Worm (Caenorhabditis elegans): ENCODE results near the gene ZK1236.9.

The ZK1236.9 gene

DNA sequence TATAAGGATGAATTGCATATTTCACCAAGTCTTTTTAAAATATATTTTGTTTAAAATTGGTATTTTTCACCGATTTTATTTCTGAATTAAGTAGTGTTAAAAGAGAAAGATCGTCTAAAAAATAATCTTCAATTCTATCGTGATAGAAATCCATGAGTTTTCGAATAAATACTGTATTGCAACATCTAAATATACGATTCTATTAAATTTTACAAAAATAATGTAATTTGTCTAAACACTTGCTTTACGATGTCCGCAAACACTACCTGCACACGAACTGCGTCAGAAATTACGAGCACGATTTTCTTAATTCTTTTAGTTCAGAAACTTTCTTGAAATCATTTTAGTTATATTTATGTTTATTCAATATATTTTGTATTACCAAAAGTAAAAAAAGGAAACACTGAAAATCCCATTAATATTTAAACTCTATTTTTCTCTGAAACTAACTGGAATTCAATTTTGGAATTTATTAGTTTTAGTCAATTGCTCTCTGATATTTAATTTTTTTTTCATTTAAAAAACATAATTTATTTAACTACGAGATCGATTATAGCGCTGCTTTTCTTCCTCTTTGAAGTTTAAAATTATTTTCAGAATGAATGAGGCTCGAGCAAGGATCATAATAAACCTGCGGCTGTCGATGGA is 14.3 kb upstream of the ZK1236.9 start, which contains the start of gene mrpl-32:
Gene mrpl-32, plus strand, starts transcription at position 598 of the 648 bp plus-strand sequence.
- TF ChIP-seq hmg-20 (GFP tag; IDR thresholded peaks at IDR 0.05) (no peak), ztf-28 (GFP tag; IDR thresholded peaks at IDR 0.05) (no peak), B0336.3 (GFP tag; IDR thresholded peaks at IDR 0.05) (peak; percentile 81), efl-1 (GFP tag; optimal IDR thresholded peaks at IDR 0.05) (peak; percentile 8), nfya-1 (tag; optimal IDR thresholded peaks at IDR 0.05; ENCODE audit: borderline replicate concordance, insufficient read depth) (no peak), madf-8 (GFP tag; conservative IDR thresholded peaks at IDR 0.05) (no peak), die-1 (tag; optimal IDR thresholded peaks at IDR 0.05) (no peak), zim-3 (tag; optimal IDR thresholded peaks at IDR 0.05) (no peak), nhr-80 (tag; optimal IDR thresholded peaks at IDR 0.05) (no peak), bed-2 (GFP tag; IDR thresholded peaks at IDR 0.05) (no peak), Y56A3A.18 (GFP tag; IDR thresholded peaks at IDR 0.05) (peak; percentile 82; the same call in 1 of the 2 replicates), nhr-90 (tag; optimal IDR thresholded peaks at IDR 0.05) (no peak), ztf-6 (GFP tag; IDR thresholded peaks at IDR 0.05) (no peak), let-607 (tag; optimal IDR thresholded peaks at IDR 0.05) (no peak), bed-1 (GFP tag; IDR thresholded peaks at IDR 0.05) (0 out of 2 replicates have a peak, but pooled peaks have one; percentile 79), F23B12.7 (tag; optimal IDR thresholded peaks at IDR 0.05; ENCODE audit: insufficient read depth) (peak; percentile 16), mxl-1 (tag; optimal IDR thresholded peaks at IDR 0.05) (no peak), attf-5 (GFP tag; optimal IDR thresholded peaks at IDR 0.05) (no peak), snpc-1.3 (tag; optimal IDR thresholded peaks at IDR 0.05; ENCODE audit: insufficient read depth) (peak; percentile 51), D2030.7 (GFP tag; IDR thresholded peaks at IDR 0.05) (no peak), lsy-27 (tag; optimal IDR thresholded peaks at IDR 0.05; ENCODE audit: borderline replicate concordance, insufficient read depth) (no peak), egrh-3 (GFP tag; IDR thresholded peaks at IDR 0.05) (no peak), ets-4 (GFP tag; optimal IDR thresholded peaks at IDR 0.05) (no peak), hrde-1 (tag; optimal IDR thresholded peaks at IDR 0.05; ENCODE audit: borderline replicate concordance) (no peak), F10E7.11 (tag; optimal IDR thresholded peaks at IDR 0.05) (peak; percentile 81), lin-40 (tag; optimal IDR thresholded peaks at IDR 0.05) (no peak), F55B11.4 (tag; optimal IDR thresholded peaks at IDR 0.05; ENCODE audit: borderline replicate concordance, insufficient read depth) (no peak), egl-18 (GFP tag; IDR thresholded peaks at IDR 0.05) (no peak), unc-130 (GFP tag; optimal IDR thresholded peaks at IDR 0.05) (peak; percentile 31), sptf-2 (GFP tag; optimal IDR thresholded peaks at IDR 0.05) (no peak), ceh-100 (GFP tag; IDR thresholded peaks at IDR 0.05) (0 out of 2 replicates have a peak, but pooled peaks have one; percentile 22), F52B5.7 (tag; optimal IDR thresholded peaks at IDR 0.05) (no peak), him-1 (tag; optimal IDR thresholded peaks at IDR 0.05) (no peak), B0035.1 (tag; optimal IDR thresholded peaks at IDR 0.05) (no peak), lin-54 (GFP tag; optimal IDR thresholded peaks at IDR 0.05) (peak; percentile 62), Y53G8AR.9 (GFP tag; conservative IDR thresholded peaks at IDR 0.05) (peak; percentile 76), F33H1.4 (GFP tag; IDR thresholded peaks at IDR 0.05) (peak; percentile 33; the same call in 1 of the 2 replicates), attf-3 (GFP tag; conservative IDR thresholded peaks at IDR 0.05) (0 out of 2 replicates have a peak, but pooled peaks have one; percentile 33), let-526 (GFP tag; IDR thresholded peaks at IDR 0.05) (no peak), B0019.2 (GFP tag; conservative IDR thresholded peaks at IDR 0.05) (no peak), aptf-2 (GFP tag; conservative IDR thresholded peaks at IDR 0.05) (no peak), mcd-1 (GFP tag; IDR thresholded peaks at IDR 0.05) (no peak), pha-4 (tag; optimal IDR thresholded peaks at IDR 0.05) (no peak), ZK185.1 (tag; optimal IDR thresholded peaks at IDR 0.05; ENCODE audit: poor library complexity, severe bottlenecking) (no peak), rpc-1 (optimal IDR thresholded peaks at IDR 0.05) (peak; percentile 8), rpc-1 (tag; optimal IDR thresholded peaks at IDR 0.05) (no peak), lag-1 (GFP tag; IDR thresholded peaks at IDR 0.05) (no peak)
